Worm (Caenorhabditis elegans): ENCODE results near the gene clec-121.

DNA sequence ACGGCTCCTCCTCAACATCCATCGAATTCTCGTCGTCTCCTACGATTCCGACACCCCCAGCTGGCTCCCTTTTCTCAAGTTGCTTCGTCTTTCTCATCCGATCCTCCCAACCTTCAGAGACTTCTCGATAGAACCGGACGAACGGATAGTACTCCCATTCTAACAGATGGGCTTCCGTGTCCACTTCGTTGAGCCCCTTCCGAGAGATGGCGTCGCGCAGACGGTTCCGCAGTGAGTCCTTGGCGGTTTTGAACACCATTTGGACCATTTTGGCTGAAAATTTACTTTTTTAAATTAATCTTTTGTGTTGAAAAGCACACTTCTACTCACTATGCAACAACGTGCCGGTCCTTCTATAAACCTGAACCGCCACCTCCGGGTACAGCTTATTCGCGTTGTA is 48.4 kb upstream of the clec-121 start:
- TF ChIP-seq mls-2 (tag; optimal IDR thresholded peaks at IDR 0.05) (no peak), hlh-1 (tag; optimal IDR thresholded peaks at IDR 0.05) (no peak)

Data from whole organism, mixed stage, embryonic.